Fruit fly (Drosophila melanogaster): ENCODE measurements around the gene CG8852.

Gene CG8852

dm6 chr2L:3478034-3478880 lies 46.7 kb upstream of the CG8852 start, which contains the start of gene Thor (continued):
- TF ChIP-seq lmd (GFP tag; IDR thresholded peaks at IDR 0.05) = peak; percentile 33; the same call in 1 of the 2 replicates
- TF ChIP-seq twi (tag; optimal IDR thresholded peaks at IDR 0.05) = peak; percentile 0
- peak; percentile 41 for TF ChIP-seq gcm (GFP tag; optimal IDR thresholded peaks at IDR 0.05)
- peak; percentile 62 for TF ChIP-seq jumu (GFP tag; optimal IDR thresholded peaks at IDR 0.05)
- TF ChIP-seq onecut (GFP tag; IDR thresholded peaks at IDR 0.05) = peak; percentile 69
- peak; percentile 39; the same call in 1 of the 2 replicates for TF ChIP-seq unc-4 (GFP tag; IDR thresholded peaks at IDR 0.05; ENCODE audit: partially characterized antibody)
- TF ChIP-seq chif (GFP tag; optimal IDR thresholded peaks at IDR 0.05) = peak; percentile 36 to 45
- peak; percentile 47; the same call in 1 of the 2 replicates for TF ChIP-seq hbn (GFP tag; IDR thresholded peaks at IDR 0.05; ENCODE audit: partially characterized antibody)
- TF ChIP-seq MTF-1 (GFP tag; optimal IDR thresholded peaks at IDR 0.05; ENCODE audit: borderline replicate concordance) = peak; percentile 86
- TF ChIP-seq CG2129 (GFP tag; IDR thresholded peaks at IDR 0.05; ENCODE audit: partially characterized antibody) = no peak
- peak; percentile 75 for TF ChIP-seq pb (GFP tag; optimal IDR thresholded peaks at IDR 0.05)
- TF ChIP-seq Neu2 (GFP tag; optimal IDR thresholded peaks at IDR 0.05; ENCODE audit: borderline replicate concordance) = no peak
- no peak; the same call in 2 of the 3 replicates for TF ChIP-seq zen2 (GFP tag; IDR thresholded peaks at IDR 0.05; ENCODE audit: partially characterized antibody)
- TF ChIP-seq CG12942 (GFP tag; optimal IDR thresholded peaks at IDR 0.05) = no peak
- peak; percentile 53; the same call in 1 of the 2 replicates for TF ChIP-seq Nf-YA (GFP tag; IDR thresholded peaks at IDR 0.05)
- peak; percentile 72 for TF ChIP-seq Bteb2 (GFP tag; optimal IDR thresholded peaks at IDR 0.05)
- peak; percentile 80 for TF ChIP-seq zfh1 (GFP tag; IDR thresholded peaks at IDR 0.05)
- no peak for TF ChIP-seq CG9215 (GFP tag; IDR thresholded peaks at IDR 0.05)
- TF ChIP-seq NK7.1 (GFP tag; optimal IDR thresholded peaks at IDR 0.05) = peak; percentile 6
- peak; percentile 41 for TF ChIP-seq CG14965 (GFP tag; optimal IDR thresholded peaks at IDR 0.05; ENCODE audit: borderline replicate concordance)
- TF ChIP-seq CG32767 (GFP tag; IDR thresholded peaks at IDR 0.05) = peak; percentile 66
- peak; percentile 2; the same call in 1 of the 2 replicates for TF ChIP-seq CkIIα-i1 (GFP tag; IDR thresholded peaks at IDR 0.05)
- peak; percentile 31 for TF ChIP-seq CG13123 (GFP tag; optimal IDR thresholded peaks at IDR 0.05)
- no peak for TF ChIP-seq hkb (optimal IDR thresholded peaks at IDR 0.05)
- TF ChIP-seq hkb (GFP tag; IDR thresholded peaks at IDR 0.05) = peak; percentile 71
- peak; percentile 59 for TF ChIP-seq CG7556 (GFP tag; optimal IDR thresholded peaks at IDR 0.05)
- peak; percentile 52 for TF ChIP-seq Mes4 (GFP tag; optimal IDR thresholded peaks at IDR 0.05)
- TF ChIP-seq chm (GFP tag; IDR thresholded peaks at IDR 0.05) = peak; percentile 95
- peak; percentile 98 to 99 for TF ChIP-seq Trl (optimal IDR thresholded peaks at IDR 0.05)
- TF ChIP-seq Trl (GFP tag; optimal IDR thresholded peaks at IDR 0.05) = peak; percentile 89
- no peak for TF ChIP-seq Doc2 (GFP tag; IDR thresholded peaks at IDR 0.05)
- TF ChIP-seq tx (GFP tag; optimal IDR thresholded peaks at IDR 0.05) = peak; percentile 2
- peak; percentile 85 for TF ChIP-seq cwo (GFP tag; optimal IDR thresholded peaks at IDR 0.05)
- peak; percentile 68 for TF ChIP-seq Dad (GFP tag; optimal IDR thresholded peaks at IDR 0.05)
- TF ChIP-seq CG2116 (GFP tag; optimal IDR thresholded peaks at IDR 0.05) = no peak
- peak; percentile 21; the same call in 1 of the 2 replicates for TF ChIP-seq MBD-R2 (GFP tag; IDR thresholded peaks at IDR 0.05)
- TF ChIP-seq Sry-δ (GFP tag; optimal IDR thresholded peaks at IDR 0.05) = peak; percentile 11
- peak; percentile 44 for TF ChIP-seq CG4707 (GFP tag; optimal IDR thresholded peaks at IDR 0.05)
- no peak for TF ChIP-seq CG9797 (GFP tag; optimal IDR thresholded peaks at IDR 0.05)
- TF ChIP-seq prd (optimal IDR thresholded peaks at IDR 0.05) = no peak
- peak; percentile 34; the same call in 2 of the 3 replicates for TF ChIP-seq prd (GFP tag; IDR thresholded peaks at IDR 0.05)
- TF ChIP-seq NC2β (GFP tag; optimal IDR thresholded peaks at IDR 0.05) = peak; percentile 72
- peak; percentile 59 for TF ChIP-seq exex (tag; optimal IDR thresholded peaks at IDR 0.05)
- TF ChIP-seq Six4 (GFP tag; optimal IDR thresholded peaks at IDR 0.05) = peak; percentile 3
- peak; percentile 44 for TF ChIP-seq maf-S (GFP tag; optimal IDR thresholded peaks at IDR 0.05)
- TF ChIP-seq Tbp (GFP tag; optimal IDR thresholded peaks at IDR 0.05) = no peak
- TF ChIP-seq CG4328 (GFP tag; optimal IDR thresholded peaks at IDR 0.05) = peak; percentile 72
- no peak for TF ChIP-seq CG8765 (GFP tag; IDR thresholded peaks at IDR 0.05)
- TF ChIP-seq CG10959 (GFP tag; IDR thresholded peaks at IDR 0.05) = peak; percentile 14; the same call in 1 of the 2 replicates
- TF ChIP-seq her (GFP tag; optimal IDR thresholded peaks at IDR 0.05) = peak; percentile 87

Measured in whole organism, embryonic.